Worm (Caenorhabditis elegans): ENCODE data around the gene nhr-30.

The nhr-30 gene

DNA sequence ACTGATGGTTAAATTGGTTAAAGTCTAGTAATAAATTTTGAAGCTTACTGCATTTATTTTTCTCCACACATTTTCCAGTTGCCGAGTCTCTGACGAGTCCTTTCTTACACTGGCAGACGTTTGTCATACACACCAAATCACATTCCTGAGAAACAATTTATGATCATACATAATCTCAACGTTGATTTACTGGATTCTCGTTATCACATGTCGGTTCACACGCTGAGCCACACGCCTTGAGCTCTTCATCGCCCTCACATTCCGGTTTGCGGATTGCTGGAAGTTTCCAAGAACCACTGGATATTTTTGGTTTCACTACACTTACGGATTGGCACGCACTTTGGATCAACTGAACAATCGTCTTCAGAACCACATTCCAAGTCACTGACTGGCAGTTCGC, 10.7 kb downstream of the nhr-30 start:
- TF ChIP-seq nhr-21 (tag; optimal IDR thresholded peaks at IDR 0.05), result peak; percentile 11
- no peak for TF ChIP-seq nhr-129 (tag; optimal IDR thresholded peaks at IDR 0.05)

DNA sequence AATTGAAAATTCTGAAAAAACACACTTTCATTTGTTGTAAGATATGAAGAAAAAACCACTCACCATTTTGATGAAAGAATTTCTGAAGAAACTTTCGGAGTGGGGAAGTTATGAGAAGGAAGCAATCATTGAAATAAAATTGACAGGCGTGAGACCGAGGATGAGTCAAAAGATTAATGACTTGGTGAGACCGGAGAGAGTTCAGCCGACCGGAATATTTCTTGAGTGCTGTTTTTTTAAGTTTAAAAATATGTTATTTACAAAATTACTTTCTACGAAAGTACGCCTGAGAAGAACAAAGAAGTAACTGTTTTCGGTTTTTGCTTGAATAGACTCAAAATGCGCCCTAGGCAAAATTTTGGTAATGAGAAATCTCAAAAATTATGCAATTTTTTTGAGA, 11.3 kb downstream of the nhr-30 start, which contains the start of gene C25E10.10:
C25E10.10 (minus strand) TSS at position 101 of the 400 bp plus-strand sequence.
- TF ChIP-seq gmeb-1 (tag; optimal IDR thresholded peaks at IDR 0.05) (no peak), lin-11 (tag; optimal IDR thresholded peaks at IDR 0.05) (no peak), nhr-129 (tag; optimal IDR thresholded peaks at IDR 0.05) (no peak), aly-2 (tag; optimal IDR thresholded peaks at IDR 0.05) (no peak), lin-39 (tag; optimal IDR thresholded peaks at IDR 0.05) (no peak), ztf-1 (GFP tag; conservative IDR thresholded peaks at IDR 0.05) (no peak), fos-1 (tag; optimal IDR thresholded peaks at IDR 0.05) (no peak), nhr-237 (tag; optimal IDR thresholded peaks at IDR 0.05) (no peak), snpc-4 (tag; optimal IDR thresholded peaks at IDR 0.05) (no peak), peb-1 (tag; optimal IDR thresholded peaks at IDR 0.05) (no peak), dmd-4 (tag; optimal IDR thresholded peaks at IDR 0.05) (no peak), nhr-11 (tag; optimal IDR thresholded peaks at IDR 0.05) (no peak), unc-62 (GFP tag; optimal IDR thresholded peaks at IDR 0.05) (no peak), ztf-11 (tag; optimal IDR thresholded peaks at IDR 0.05) (no peak), ZK546.5 (tag; optimal IDR thresholded peaks at IDR 0.05) (no peak), lsy-2 (tag; optimal IDR thresholded peaks at IDR 0.05) (no peak)

DNA sequence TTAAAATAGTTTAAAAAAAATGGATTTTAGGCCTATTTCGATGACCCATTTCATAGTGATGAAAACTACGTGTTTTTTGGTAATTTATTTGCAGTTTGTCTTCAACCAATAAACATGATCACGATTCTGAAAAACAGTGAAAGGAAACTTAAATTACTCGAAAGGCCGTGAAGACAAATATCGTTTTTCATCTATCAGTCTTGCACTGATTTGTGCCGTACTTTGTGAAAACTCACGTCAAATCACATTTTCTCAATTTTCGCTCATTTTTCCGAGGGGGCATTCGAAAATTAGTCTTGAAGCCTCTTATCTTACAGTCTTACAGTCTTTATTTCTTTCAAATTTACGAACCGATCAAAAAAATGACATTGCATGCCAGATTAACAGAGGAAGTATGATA, 13.7 kb downstream of the nhr-30 start, which contains the start of gene C25E10.11:
C25E10.11 (minus strand) TSS at position 101 of the 400 bp plus-strand sequence.
- no peak for TF ChIP-seq lin-39 (tag; optimal IDR thresholded peaks at IDR 0.05)
- no peak for TF ChIP-seq nhr-21 (tag; optimal IDR thresholded peaks at IDR 0.05)
- no peak for TF ChIP-seq snpc-4 (tag; optimal IDR thresholded peaks at IDR 0.05)
- TF ChIP-seq unc-39 (tag; optimal IDR thresholded peaks at IDR 0.05), result no peak
- no peak for TF ChIP-seq ceh-82 (tag; optimal IDR thresholded peaks at IDR 0.05)
- no peak for TF ChIP-seq mab-5 (tag; optimal IDR thresholded peaks at IDR 0.05)

DNA sequence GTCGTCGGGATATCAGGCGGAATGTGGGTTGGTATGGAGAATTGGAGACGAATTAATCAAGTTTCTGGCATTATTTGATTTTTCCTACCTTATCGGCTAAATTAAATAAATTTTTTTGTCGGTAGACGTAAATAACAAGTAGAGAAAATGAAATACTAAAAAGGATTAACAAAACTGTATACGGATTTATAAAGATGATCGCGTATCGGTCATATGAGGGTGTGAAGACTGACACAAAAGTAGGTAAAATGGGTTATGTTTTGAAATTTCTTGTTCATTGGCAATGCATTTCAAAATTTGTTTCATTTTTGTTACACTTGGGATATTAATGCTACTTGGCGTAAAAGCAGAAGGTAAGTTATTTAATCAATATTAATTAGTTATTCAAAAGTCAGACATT, 14.5 kb downstream of the nhr-30 start, which contains the start of the genes C25E10.16 and C25E10.13:
C25E10.16 (minus strand) TSS at position 101 of the 400 bp plus-strand sequence.
C25E10.13 (plus strand) TSS at position 256 of the 400 bp plus-strand sequence.
- TF ChIP-seq zag-1 (tag; optimal IDR thresholded peaks at IDR 0.05), result no peak
- no peak for TF ChIP-seq lin-39 (tag; optimal IDR thresholded peaks at IDR 0.05)
- TF ChIP-seq ama-1 (optimal IDR thresholded peaks at IDR 0.05), result no peak
- no peak for TF ChIP-seq ceh-16 (tag; optimal IDR thresholded peaks at IDR 0.05)
- TF ChIP-seq Y55F3AM.14 (GFP tag; optimal IDR thresholded peaks at IDR 0.05), result no peak
- TF ChIP-seq mbf-1 (tag; optimal IDR thresholded peaks at IDR 0.05), result no peak
- no peak for TF ChIP-seq nhr-11 (tag; optimal IDR thresholded peaks at IDR 0.05)
- TF ChIP-seq sma-9 (GFP tag; optimal IDR thresholded peaks at IDR 0.05), result no peak
- no peak for TF ChIP-seq sma-9 (tag; optimal IDR thresholded peaks at IDR 0.05)
- TF ChIP-seq nhr-12 (tag; optimal IDR thresholded peaks at IDR 0.05), result no peak
- no peak for TF ChIP-seq nhr-23 (tag; optimal IDR thresholded peaks at IDR 0.05)

DNA sequence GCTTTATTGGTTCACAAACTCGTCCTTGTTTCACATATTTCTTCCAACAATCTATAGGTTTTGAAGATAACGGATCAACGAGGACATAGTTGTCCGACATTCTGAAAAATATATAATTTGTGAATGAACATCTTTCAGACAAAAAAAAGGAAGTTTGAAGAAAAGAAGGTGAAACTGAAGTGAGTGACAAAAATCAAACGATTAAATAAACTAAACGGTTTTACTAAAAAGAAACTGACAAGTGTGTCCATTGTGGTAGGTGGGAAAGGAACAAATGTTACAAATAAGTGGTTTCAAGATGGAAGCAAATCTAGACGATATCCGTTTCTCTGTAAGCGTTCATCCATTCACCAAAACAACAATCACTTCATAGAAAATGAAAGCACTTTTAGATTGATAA, 17.4 kb downstream of the nhr-30 start, which contains the start of gene C25E10.12:
C25E10.12 (minus strand) TSS at position 101 of the 400 bp plus-strand sequence.
- TF ChIP-seq ztf-4 (tag; optimal IDR thresholded peaks at IDR 0.05) (no peak), nhr-77 (tag; optimal IDR thresholded peaks at IDR 0.05) (no peak), nhr-12 (tag; optimal IDR thresholded peaks at IDR 0.05) (no peak), nhr-237 (tag; optimal IDR thresholded peaks at IDR 0.05) (no peak), Y55F3AM.14 (GFP tag; optimal IDR thresholded peaks at IDR 0.05) (no peak), sma-9 (GFP tag; optimal IDR thresholded peaks at IDR 0.05) (no peak), sma-9 (tag; optimal IDR thresholded peaks at IDR 0.05) (no peak), fos-1 (tag; optimal IDR thresholded peaks at IDR 0.05) (no peak), lin-11 (tag; optimal IDR thresholded peaks at IDR 0.05) (no peak), peb-1 (tag; optimal IDR thresholded peaks at IDR 0.05) (no peak), F13H6.1 (tag; optimal IDR thresholded peaks at IDR 0.05) (no peak), egl-27 (tag; optimal IDR thresholded peaks at IDR 0.05) (no peak), mdl-1 (tag; optimal IDR thresholded peaks at IDR 0.05) (no peak), ceh-16 (tag; optimal IDR thresholded peaks at IDR 0.05) (no peak)

DNA sequence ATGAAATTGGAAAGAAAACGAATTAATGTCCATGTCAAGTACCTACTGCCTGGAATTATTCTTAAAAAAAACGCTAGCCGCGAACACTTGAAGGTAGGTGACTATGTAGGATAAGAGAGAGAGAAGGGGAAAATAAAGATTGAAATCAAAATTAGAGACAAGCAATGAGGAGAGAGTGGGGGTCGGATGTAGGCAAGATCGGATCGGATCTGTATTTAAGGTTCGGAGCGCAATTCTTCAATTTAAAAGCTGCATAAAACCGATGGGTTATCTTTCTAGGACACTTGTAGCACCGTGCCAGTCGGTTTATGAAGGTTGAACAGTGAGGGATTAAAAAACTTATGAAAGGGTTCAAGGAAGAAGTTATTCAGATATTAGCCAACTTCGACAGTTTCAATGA, 18.2 kb downstream of the nhr-30 start:
- TF ChIP-seq nhr-25 (tag; optimal IDR thresholded peaks at IDR 0.05), result peak; percentile 27
- TF ChIP-seq sma-3 (GFP tag; optimal IDR thresholded peaks at IDR 0.05), result no peak
